Worm (Caenorhabditis elegans) whole organism, young adult: ENCODE measurements around the gene srx-137.
A peak's percentile ranks its signal among the peaks of the same experiment; 100 is the strongest.

Experiments
- B0035.1 ChIP-seq: sonication (generic microtip); optimal IDR thresholded peaks from 2 replicates; lab custom pipeline; 2016; ENCODE audit warnings: missing genetic modification characterization, mild to moderate bottlenecking, missing compliant biosample characterization, missing genotype, missing genetic modification reagents
- F10E7.11 ChIP-seq: sonication (generic microtip); optimal IDR thresholded peaks from 2 replicates; lab custom pipeline; 2017; ENCODE audit warnings: mild to moderate bottlenecking, missing genetic modification characterization, moderate library complexity, missing compliant biosample characterization
- F33H1.4 ChIP-seq: fragments of 200-800 bp; sonication (Bioruptor generic); IDR thresholded peaks from 2 replicates; pipeline ENCODE4 v1.3.6; 2022; ENCODE audit warnings: missing genetic modification reagents, missing genetic modification characterization, missing compliant biosample characterization
- F52B5.7 ChIP-seq: sonication (generic microtip); optimal IDR thresholded peaks from 2 replicates; lab custom pipeline; 2016; ENCODE audit warnings: mild to moderate bottlenecking, missing genetic modification characterization, missing compliant biosample characterization
- T07F8.4 ChIP-seq: sonication (generic microtip); optimal IDR thresholded peaks from 2 replicates; lab custom pipeline; 2016; ENCODE audit warnings: mild to moderate bottlenecking, missing genetic modification characterization, moderate library complexity, missing compliant biosample characterization
- Y53F4B.3 ChIP-seq: fragments of 200-800 bp; sonication (Bioruptor generic); IDR thresholded peaks from 2 replicates; pipeline ENCODE4 v1.3.6; 2022; ENCODE audit warnings: missing genetic modification reagents, missing genetic modification characterization, missing compliant biosample characterization
- Y95B8A.8 ChIP-seq: fragments of 200-800 bp; sonication (Bioruptor generic); IDR thresholded peaks from 2 replicates; pipeline ENCODE4 v1.3.6; 2022; ENCODE audit warnings: missing genetic modification reagents, missing genetic modification characterization, missing compliant biosample characterization
- ZK185.1 ChIP-seq: sonication (generic microtip); optimal IDR thresholded peaks from 2 replicates; lab custom pipeline; 2016; ENCODE audit warnings: mild to moderate bottlenecking, missing genetic modification characterization, missing compliant biosample characterization; ENCODE audit not compliant: poor library complexity, severe bottlenecking
- ama-1 ChIP-seq, 3 experiments: fragments of 150-350 bp in 1 of 3; sonication (generic microtip) in 2 of 3; optimal IDR thresholded peaks; 2 replicates each; lab custom pipeline; 2014 to 2018; ENCODE audit warnings: missing biosample characterization in 2 of 3, missing genetic modification characterization in 2 of 3, missing genetic modification reagents in 2 of 3
- aptf-2 ChIP-seq: fragments of 200-800 bp; sonication (Bioruptor generic); conservative IDR thresholded peaks from 2 replicates; pipeline ENCODE4 v1.3.6; 2022; ENCODE audit warnings: missing genetic modification reagents, missing genetic modification characterization, missing compliant biosample characterization
- athp-1 ChIP-seq: sonication (generic microtip); optimal IDR thresholded peaks from 2 replicates; lab custom pipeline; 2017; ENCODE audit warnings: mild to moderate bottlenecking, missing genetic modification characterization, missing compliant biosample characterization
- attf-3 ChIP-seq: fragments of 200-800 bp; sonication (Bioruptor generic); conservative IDR thresholded peaks from 2 replicates; pipeline ENCODE4 v1.3.6; 2022; ENCODE audit warnings: missing genetic modification reagents, missing genetic modification characterization, missing compliant biosample characterization
- attf-5 ChIP-seq: fragments of 200-800 bp; sonication (Bioruptor generic); optimal IDR thresholded peaks from 2 replicates; lab custom pipeline; 2018; ENCODE audit warnings: mild to moderate bottlenecking, missing genetic modification characterization, missing compliant biosample characterization
- cebp-1 ChIP-seq, 2 experiments: fragments of 200-800 bp in 1 of 2; sonication (Bioruptor generic) in 1 of 2; sonication (generic microtip) in 1 of 2; IDR thresholded peaks in 1 of 2; optimal IDR thresholded peaks in 1 of 2; 2 replicates each; pipeline versions ENCODE4 v1.3.6 to Lab custom; 2017 to 2022; ENCODE audit warnings: missing compliant biosample characterization in 2 of 2, missing genetic modification characterization in 2 of 2, mild to moderate bottlenecking in 1 of 2, missing genetic modification reagents in 1 of 2, moderate library complexity in 1 of 2
- cebp-2 ChIP-seq: fragments of 200-800 bp; sonication (Bioruptor generic); IDR thresholded peaks from 2 replicates; pipeline ENCODE4 v1.3.6; 2022; ENCODE audit warnings: missing genetic modification characterization, missing compliant biosample characterization
- ceh-100 ChIP-seq: fragments of 200-800 bp; sonication (Bioruptor generic); IDR thresholded peaks from 2 replicates; pipeline ENCODE4 v1.3.6; 2022; ENCODE audit warnings: missing genetic modification reagents, missing genetic modification characterization, missing compliant biosample characterization
- ceh-27 ChIP-seq: fragments of 200-800 bp; sonication (Bioruptor generic); optimal IDR thresholded peaks from 2 replicates; lab custom pipeline; 2018; ENCODE audit warnings: mild to moderate bottlenecking, missing genetic modification characterization, moderate library complexity, missing compliant biosample characterization
- ceh-58 ChIP-seq: fragments of 200-800 bp; sonication (Bioruptor generic); IDR thresholded peaks from 2 replicates; pipeline ENCODE4 v1.3.6; 2022; ENCODE audit warnings: missing genetic modification characterization, missing compliant biosample characterization
- ceh-91 ChIP-seq: fragments of 200-800 bp; sonication (Bioruptor generic); IDR thresholded peaks from 2 replicates; pipeline ENCODE4 v1.3.6; 2022; ENCODE audit warnings: missing genetic modification reagents, missing genetic modification characterization, missing compliant biosample characterization
- die-1 ChIP-seq: sonication (generic microtip); optimal IDR thresholded peaks from 2 replicates; lab custom pipeline; 2016; ENCODE audit warnings: missing genotype, mild to moderate bottlenecking, missing genetic modification characterization, missing compliant biosample characterization
- dox-1 ChIP-seq: fragments of 200-800 bp; sonication (Bioruptor generic); IDR thresholded peaks from 2 replicates; pipeline ENCODE4 v1.3.6; 2022; ENCODE audit warnings: missing genetic modification reagents, missing genetic modification characterization, missing compliant biosample characterization
- egl-18 ChIP-seq: fragments of 200-800 bp; sonication (Bioruptor generic); IDR thresholded peaks from 2 replicates; pipeline ENCODE4 v1.3.6; 2022; ENCODE audit warnings: missing genetic modification reagents, missing genetic modification characterization, missing compliant biosample characterization
- ets-4 ChIP-seq: fragments of 200-800 bp; sonication (Bioruptor generic); optimal IDR thresholded peaks from 2 replicates; lab custom pipeline; 2018; ENCODE audit warnings: mild to moderate bottlenecking, missing genetic modification characterization, missing compliant biosample characterization
- him-1 ChIP-seq: sonication (generic microtip); optimal IDR thresholded peaks from 2 replicates; lab custom pipeline; 2016; ENCODE audit warnings: missing genotype, missing genetic modification reagents, missing genetic modification characterization, missing compliant biosample characterization
- let-607 ChIP-seq, 2 experiments: fragments of 200-800 bp in 1 of 2; sonication (Bioruptor generic) in 1 of 2; sonication (generic microtip) in 1 of 2; optimal IDR thresholded peaks; 2 replicates each; lab custom pipeline; 2016 to 2018; ENCODE audit warnings: mild to moderate bottlenecking in 2 of 2, missing compliant biosample characterization in 2 of 2, missing genetic modification characterization in 2 of 2, moderate library complexity in 2 of 2, missing genotype in 1 of 2
- lin-26 ChIP-seq: fragments of 200-800 bp; sonication (Bioruptor generic); IDR thresholded peaks from 2 replicates; pipeline ENCODE4 v1.3.6; 2022; ENCODE audit warnings: missing genetic modification reagents, missing genetic modification characterization, missing compliant biosample characterization
- lin-54 ChIP-seq: fragments of 200-800 bp; sonication (Bioruptor generic); optimal IDR thresholded peaks from 2 replicates; lab custom pipeline; 2018; ENCODE audit warnings: mild to moderate bottlenecking, missing genetic modification characterization, missing compliant biosample characterization
- madf-10 ChIP-seq: sonication (generic microtip); optimal IDR thresholded peaks from 2 replicates; lab custom pipeline; 2016; ENCODE audit warnings: mild to moderate bottlenecking, missing genetic modification characterization, missing compliant biosample characterization
- madf-3 ChIP-seq: fragments of 200-800 bp; sonication (Bioruptor generic); IDR thresholded peaks from 2 replicates; pipeline ENCODE4 v1.3.6; 2022; ENCODE audit warnings: missing genetic modification reagents, missing genetic modification characterization, missing compliant biosample characterization
- madf-6 ChIP-seq: fragments of 200-800 bp; sonication (Bioruptor generic); IDR thresholded peaks from 2 replicates; pipeline ENCODE4 v1.3.6; 2022; ENCODE audit warnings: missing genetic modification reagents, missing genetic modification characterization, missing compliant biosample characterization
- mcd-1 ChIP-seq: fragments of 200-800 bp; sonication (Bioruptor generic); IDR thresholded peaks from 2 replicates; pipeline ENCODE4 v1.3.6; 2022; ENCODE audit warnings: missing genetic modification reagents, missing genetic modification characterization, missing compliant biosample characterization
- mel-28 ChIP-seq: sonication (generic microtip); optimal IDR thresholded peaks from 2 replicates; lab custom pipeline; 2016; ENCODE audit warnings: borderline replicate concordance, mild to moderate bottlenecking, missing genetic modification characterization, missing compliant biosample characterization
- nfya-1 ChIP-seq: sonication (generic microtip); optimal IDR thresholded peaks from 2 replicates; lab custom pipeline; 2017; ENCODE audit warnings: antibody characterized with exemption, missing compliant biosample characterization, missing genetic modification characterization, borderline replicate concordance; ENCODE audit not compliant: insufficient read depth
- nhr-90 ChIP-seq: sonication (generic microtip); optimal IDR thresholded peaks from 2 replicates; lab custom pipeline; 2016; ENCODE audit warnings: missing genotype, mild to moderate bottlenecking, missing genetic modification characterization, missing compliant biosample characterization
- sea-2 ChIP-seq: fragments of 200-800 bp; sonication (Bioruptor generic); IDR thresholded peaks from 2 replicates; pipeline ENCODE4 v1.3.6; 2022; ENCODE audit warnings: missing genetic modification characterization, missing compliant biosample characterization
- snpc-1.3 ChIP-seq: sonication (generic microtip); optimal IDR thresholded peaks from 2 replicates; lab custom pipeline; 2017; ENCODE audit warnings: missing genetic modification characterization, mild to moderate bottlenecking, missing compliant biosample characterization, antibody characterized with exemption, moderate library complexity, missing genotype, missing genetic modification reagents; ENCODE audit not compliant: insufficient read depth
- somi-1 ChIP-seq: fragments of 200-800 bp; sonication (Bioruptor generic); optimal IDR thresholded peaks from 2 replicates; lab custom pipeline; 2018; ENCODE audit warnings: mild to moderate bottlenecking, missing genetic modification characterization, missing compliant biosample characterization
- tbx-9 ChIP-seq: sonication (generic microtip); optimal IDR thresholded peaks from 2 replicates; lab custom pipeline; 2016; ENCODE audit warnings: borderline replicate concordance, missing genetic modification characterization, inconsistent platforms, missing compliant biosample characterization
- unc-130 ChIP-seq: sonication (generic microtip); optimal IDR thresholded peaks from 2 replicates; lab custom pipeline; 2016; ENCODE audit warnings: missing genetic modification reagents, missing genetic modification characterization, missing compliant biosample characterization
- unc-62 ChIP-seq: fragments of 150-350 bp; optimal IDR thresholded peaks from 2 replicates; lab custom pipeline; 2014; ENCODE audit warnings: missing biosample characterization, missing genetic modification reagents, missing genetic modification characterization
- zfh-2 ChIP-seq: fragments of 200-800 bp; sonication (Bioruptor generic); conservative IDR thresholded peaks from 2 replicates; pipeline ENCODE4 v1.3.6; 2022; ENCODE audit warnings: missing genetic modification reagents, missing genetic modification characterization, missing compliant biosample characterization
- ztf-18 ChIP-seq: sonication (generic microtip); optimal IDR thresholded peaks from 2 replicates; lab custom pipeline; 2016; ENCODE audit warnings: missing genotype, mild to moderate bottlenecking, missing genetic modification characterization, missing compliant biosample characterization
- ztf-6 ChIP-seq: fragments of 200-800 bp; sonication (Bioruptor generic); IDR thresholded peaks from 2 replicates; pipeline ENCODE4 v1.3.6; 2022; ENCODE audit warnings: missing genetic modification reagents, missing genetic modification characterization, missing compliant biosample characterization

srx-137 gene

ce11 chrV:13907557-13908104 lies 45.0 kb downstream of the srx-137 start (continued):
- peak; percentile 63 for TF ChIP-seq lin-54
- TF ChIP-seq, all 124 proteins: peak for 69

ce11 chrV:13908120-13908915 lies 45.7 kb downstream of the srx-137 start:
- TF ChIP-seq attf-3 (GFP tag; lab: Robert Waterston, UW) (0 out of 2 replicates have a peak, but pooled peaks have one; percentile 8), Y53F4B.3 (GFP tag; lab: Robert Waterston, UW) (no peak), ceh-27 (GFP tag; lab: Kevin White, UChicago) (no peak), ets-4 (no peak), ama-1 (optimal IDR thresholded peaks at IDR 0.05; lab: Kevin White, UChicago) (peak; percentile 53), ama-1 (GFP tag; optimal IDR thresholded peaks at IDR 0.05; lab: Kevin White, UChicago) (no peak), sea-2 (no peak), ceh-91 (no peak), let-607 (tag; optimal IDR thresholded peaks at IDR 0.05; lab: Kevin White, UChicago) (no peak), ztf-6 (no peak), attf-5 (GFP tag; lab: Kevin White, UChicago) (no peak), unc-62 (no peak), nfya-1 (tag; lab: Kevin White, UChicago) (no peak), ZK185.1 (no peak), tbx-9 (tag; lab: Kevin White, UChicago) (no peak), madf-6 (no peak), zfh-2 (no peak), cebp-2 (GFP tag; lab: Robert Waterston, UW) (no peak), athp-1 (tag; lab: Kevin White, UChicago) (peak; percentile 1), F33H1.4 (GFP tag; lab: Robert Waterston, UW) (no peak), snpc-1.3 (tag; lab: Kevin White, UChicago) (no peak), F10E7.11 (tag; lab: Kevin White, UChicago) (no peak), mcd-1 (GFP tag; lab: Robert Waterston, UW) (no peak), B0035.1 (tag; lab: Kevin White, UChicago) (no peak), ceh-58 (GFP tag; lab: Robert Waterston, UW) (no peak), ceh-100 (GFP tag; lab: Robert Waterston, UW) (no peak), somi-1 (GFP tag; lab: Kevin White, UChicago) (no peak), F52B5.7 (tag; lab: Kevin White, UChicago) (no peak), T07F8.4 (tag; lab: Kevin White, UChicago) (no peak), dox-1 (GFP tag; lab: Robert Waterston, UW) (peak; percentile 57), madf-3 (GFP tag; lab: Robert Waterston, UW) (0 out of 2 replicates have a peak, but pooled peaks have one; percentile 27), madf-10 (tag; lab: Kevin White, UChicago) (no peak), mel-28 (tag; lab: Kevin White, UChicago) (no peak), die-1 (no peak), aptf-2 (GFP tag; lab: Robert Waterston, UW) (0 out of 2 replicates have a peak, but pooled peaks have one; percentile 5), egl-18 (no peak), cebp-1 (GFP tag; IDR thresholded peaks at IDR 0.05; lab: Robert Waterston, UW) (no peak), cebp-1 (tag; optimal IDR thresholded peaks at IDR 0.05; lab: Kevin White, UChicago) (peak; percentile 29), nhr-90 (tag; lab: Kevin White, UChicago) (no peak), Y95B8A.8 (GFP tag; lab: Robert Waterston, UW) (peak; percentile 71; the same call in 1 of the 2 replicates), lin-26 (no peak), him-1 (no peak), ztf-18 (tag; lab: Kevin White, UChicago) (no peak), unc-130 (GFP tag; lab: Kevin White, UChicago) (no peak)
